Fruit fly (Drosophila melanogaster) whole organism, wandering third instar larva: ENCODE data around the gene Remo.

Experiments
- Abd-B ChIP-seq: fragments of >200 bp; optimal IDR thresholded peaks from 2 replicates; lab custom pipeline; 2017; ENCODE audit warnings: missing biosample characterization, missing genetic modification characterization
- CG32264 ChIP-seq: fragments of 200-800 bp; sonication (Bioruptor generic); optimal IDR thresholded peaks from 2 replicates; lab custom pipeline; 2016; ENCODE audit warnings: missing biosample characterization, missing genetic modification characterization
- CG9705 ChIP-seq: fragments of 200-800 bp; sonication (Bioruptor generic); optimal IDR thresholded peaks from 2 replicates; lab custom pipeline; 2018; ENCODE audit warnings: missing biosample characterization, mild to moderate bottlenecking, missing genetic modification characterization
- CrebA ChIP-seq: fragments of 200-800 bp; sonication (Bioruptor generic); optimal IDR thresholded peaks from 2 replicates; lab custom pipeline; 2016; ENCODE audit warnings: missing biosample characterization, mild to moderate bottlenecking, missing genetic modification characterization, borderline replicate concordance
- Dfd ChIP-seq: fragments of >200 bp; optimal IDR thresholded peaks from 2 replicates; lab custom pipeline; 2017; ENCODE audit warnings: missing biosample characterization, missing genetic modification characterization
- Dif ChIP-seq: fragments of 200-275, 200-300 bp; sonication (Bioruptor generic); optimal IDR thresholded peaks from 2 replicates; lab custom pipeline; 2018; ENCODE audit warnings: missing biosample characterization, missing genetic modification characterization; ENCODE audit not compliant: partially characterized antibody
- GATAd ChIP-seq: sonication (Bioruptor generic); optimal IDR thresholded peaks from 2 replicates; lab custom pipeline; 2016; ENCODE audit warnings: missing biosample characterization, missing genetic modification characterization
- HLH106 ChIP-seq: fragments of 200-800 bp; optimal IDR thresholded peaks from 3 replicates; lab custom pipeline; 2019; ENCODE audit warnings: missing biosample characterization, mild to moderate bottlenecking, missing genetic modification characterization, moderate library complexity
- Hnf4 ChIP-seq: fragments of 200-800 bp; sonication (Bioruptor generic); optimal IDR thresholded peaks from 2 replicates; lab custom pipeline; 2016; ENCODE audit warnings: missing biosample characterization, mild to moderate bottlenecking, missing genetic modification characterization
- Hr78 ChIP-seq: fragments of >200 bp; optimal IDR thresholded peaks from 2 replicates; lab custom pipeline; 2017; ENCODE audit warnings: missing biosample characterization, missing genetic modification characterization
- Hr83 ChIP-seq: fragments of 200-300 bp; sonication (Bioruptor generic); optimal IDR thresholded peaks from 2 replicates; lab custom pipeline; 2016; ENCODE audit warnings: missing biosample characterization, mild to moderate bottlenecking, missing genetic modification characterization, moderate library complexity; ENCODE audit not compliant: poor library complexity, severe bottlenecking
- Jra ChIP-seq: sonication (Bioruptor generic); optimal IDR thresholded peaks from 2 replicates; lab custom pipeline; 2016; ENCODE audit warnings: missing biosample characterization, missing genetic modification characterization
- Mio ChIP-seq: sonication (Bioruptor generic); optimal IDR thresholded peaks from 2 replicates; lab custom pipeline; 2016; ENCODE audit warnings: missing biosample characterization, missing genetic modification characterization
- Myc ChIP-seq: fragments of >200 bp; optimal IDR thresholded peaks from 2 replicates; lab custom pipeline; 2017
- N ChIP-seq: fragments of >200 bp; optimal IDR thresholded peaks from 2 replicates; lab custom pipeline; 2018; ENCODE audit warnings: missing biosample characterization, missing external identifiers, missing genetic modification characterization
- OdsH ChIP-seq: fragments of 200-800 bp; sonication (Bioruptor generic); optimal IDR thresholded peaks from 2 replicates; lab custom pipeline; 2016; ENCODE audit warnings: missing biosample characterization, mild to moderate bottlenecking, missing genetic modification characterization
- Rel ChIP-seq, 2 experiments: fragments of 200-800 bp; sonication (Bioruptor generic) in 1 of 2; optimal IDR thresholded peaks; 2 replicates in 1 of 2; 3 replicates in 1 of 2; lab custom pipeline; 2016 to 2019; ENCODE audit warnings: mild to moderate bottlenecking in 2 of 2, missing biosample characterization in 2 of 2, missing genetic modification characterization in 2 of 2, moderate library complexity in 1 of 2
- Sp1 ChIP-seq: fragments of 200-800 bp; sonication (Bioruptor generic); optimal IDR thresholded peaks from 3 replicates; lab custom pipeline; 2019; ENCODE audit warnings: missing biosample characterization, mild to moderate bottlenecking, missing genetic modification characterization, moderate library complexity
- Vsx2 ChIP-seq: fragments of 200-300, 225-300 bp; sonication (Bioruptor generic); optimal IDR thresholded peaks from 2 replicates; lab custom pipeline; 2018; ENCODE audit warnings: missing biosample characterization, missing genetic modification characterization; ENCODE audit not compliant: partially characterized antibody
- br ChIP-seq: fragments of 200-800 bp; sonication (Bioruptor generic); optimal IDR thresholded peaks from 2 replicates; lab custom pipeline; 2016; ENCODE audit warnings: missing biosample characterization, missing genetic modification characterization
- brk ChIP-seq: fragments of 200-800 bp; sonication (Bioruptor generic); optimal IDR thresholded peaks from 2 replicates; lab custom pipeline; 2016; ENCODE audit warnings: missing biosample characterization, mild to moderate bottlenecking, missing genetic modification characterization
- dl ChIP-seq, 2 experiments: fragments of 175-275, 200-275 bp in 1 of 2; fragments of 200-275 bp in 1 of 2; sonication (Bioruptor generic); optimal IDR thresholded peaks; lab custom pipeline; 2018; ENCODE audit warnings: mild to moderate bottlenecking in 2 of 2, missing biosample characterization in 2 of 2, missing genetic modification characterization in 2 of 2, moderate library complexity in 2 of 2; ENCODE audit not compliant: partially characterized antibody in 2 of 2, insufficient read depth in 1 of 2
- dmrt93B ChIP-seq: fragments of 200-800 bp; sonication (Bioruptor generic); optimal IDR thresholded peaks from 2 replicates; lab custom pipeline; 2018; ENCODE audit warnings: missing biosample characterization, mild to moderate bottlenecking, missing genetic modification characterization
- dsf ChIP-seq: sonication (Bioruptor generic); optimal IDR thresholded peaks from 2 replicates; lab custom pipeline; 2016; ENCODE audit warnings: missing biosample characterization, missing genetic modification characterization, borderline replicate concordance
- ey ChIP-seq: fragments of 200-800 bp; sonication (Bioruptor generic); optimal IDR thresholded peaks from 2 replicates; lab custom pipeline; 2016; ENCODE audit warnings: missing biosample characterization, missing genetic modification characterization
- foxo ChIP-seq, 2 experiments: fragments of 200-800 bp; sonication (Bioruptor generic); optimal IDR thresholded peaks; 2 replicates in 1 of 2; 3 replicates in 1 of 2; lab custom pipeline; 2016 to 2017; ENCODE audit warnings: missing biosample characterization in 2 of 2, missing genetic modification characterization in 2 of 2
- fru ChIP-seq: fragments of 200-800 bp; sonication (Bioruptor generic); optimal IDR thresholded peaks from 3 replicates; lab custom pipeline; 2016; ENCODE audit warnings: missing biosample characterization, mild to moderate bottlenecking, missing genetic modification characterization
- h ChIP-seq: fragments of 200-800 bp; sonication (Bioruptor generic); optimal IDR thresholded peaks from 3 replicates; lab custom pipeline; 2016; ENCODE audit warnings: missing biosample characterization, mild to moderate bottlenecking, missing genetic modification characterization
- jim ChIP-seq: fragments of 175-275, 200-325 bp; sonication (Bioruptor generic); optimal IDR thresholded peaks from 2 replicates; lab custom pipeline; 2016; ENCODE audit warnings: missing biosample characterization, mild to moderate bottlenecking, missing genetic modification characterization
- lola ChIP-seq: fragments of >200 bp; optimal IDR thresholded peaks from 2 replicates; lab custom pipeline; 2017; ENCODE audit warnings: missing biosample characterization, missing genetic modification characterization
- pan ChIP-seq: fragments of >200 bp; optimal IDR thresholded peaks from 2 replicates; lab custom pipeline; 2017
- psq ChIP-seq: fragments of 200-800 bp; sonication (Bioruptor generic); optimal IDR thresholded peaks from 3 replicates; lab custom pipeline; 2017; ENCODE audit warnings: missing biosample characterization, mild to moderate bottlenecking, missing genetic modification characterization, moderate library complexity
- rgr ChIP-seq: fragments of 200-800 bp; sonication (Bioruptor generic); optimal IDR thresholded peaks from 3 replicates; lab custom pipeline; 2016; ENCODE audit warnings: missing biosample characterization, mild to moderate bottlenecking, missing genetic modification characterization
- sage ChIP-seq: fragments of 200-800 bp; sonication (Bioruptor generic); optimal IDR thresholded peaks from 2 replicates; lab custom pipeline; 2016; ENCODE audit warnings: missing biosample characterization, mild to moderate bottlenecking, missing genetic modification characterization
- sv ChIP-seq: fragments of 200-800 bp; sonication (Bioruptor generic); optimal IDR thresholded peaks from 3 replicates; lab custom pipeline; 2016; ENCODE audit warnings: missing biosample characterization, missing genetic modification characterization
- tai ChIP-seq: sonication (Bioruptor generic); optimal IDR thresholded peaks from 2 replicates; lab custom pipeline; 2016; ENCODE audit warnings: missing biosample characterization, missing genetic modification characterization
- usp ChIP-seq: fragments of >200 bp; optimal IDR thresholded peaks from 2 replicates; lab custom pipeline; 2017; ENCODE audit warnings: missing biosample characterization, missing genetic modification characterization
- woc ChIP-seq: sonication (Bioruptor generic); optimal IDR thresholded peaks from 2 replicates; lab custom pipeline; 2016; ENCODE audit warnings: missing biosample characterization, mild to moderate bottlenecking, missing genetic modification characterization

Remo gene

dm6 chrX:13323114-13323513 lies 35.3 kb downstream of the Remo start:
- TF ChIP-seq Dif (GFP tag; lab: Kevin White, UChicago) (no peak), Mio (GFP tag; lab: Kevin White, UChicago) (no peak), Hr83 (GFP tag; lab: Kevin White, UChicago) (no peak), br (GFP tag; lab: Kevin White, UChicago) (peak; percentile 79), N (GFP tag; lab: Kevin White, UChicago) (no peak), fru (GFP tag; lab: Kevin White, UChicago) (peak; percentile 66), OdsH (GFP tag; lab: Kevin White, UChicago) (peak; percentile 67), Sp1 (GFP tag; lab: Kevin White, UChicago) (peak; percentile 46), Jra (GFP tag; lab: Kevin White, UChicago) (peak; percentile 22), dsf (GFP tag; lab: Kevin White, UChicago) (peak; percentile 24), sage (no peak), Hnf4 (GFP tag; lab: Kevin White, UChicago) (peak; percentile 61), rgr (GFP tag; lab: Kevin White, UChicago) (peak; percentile 72), CG32264 (GFP tag; lab: Kevin White, UChicago) (peak; percentile 2), Myc (no peak), usp (no peak), Abd-B (GFP tag; lab: Kevin White, UChicago) (no peak), psq (GFP tag; lab: Kevin White, UChicago) (peak; percentile 59), sv (GFP tag; lab: Kevin White, UChicago) (peak; percentile 13), CrebA (GFP tag; lab: Kevin White, UChicago) (no peak), GATAd (GFP tag; lab: Kevin White, UChicago) (no peak), jim (GFP tag; lab: Kevin White, UChicago) (no peak), tai (no peak), woc (GFP tag; lab: Kevin White, UChicago) (peak; percentile 32), dmrt93B (peak; percentile 49), Vsx2 (GFP tag; lab: Kevin White, UChicago) (no peak), Rel (GFP tag; optimal IDR thresholded peaks at IDR 0.05; lab: Kevin White, UChicago) (no peak), Rel (tag; optimal IDR thresholded peaks at IDR 0.05; lab: Kevin White, UChicago) (no peak), foxo (GFP tag; optimal IDR thresholded peaks at IDR 0.05; lab: Kevin White, UChicago) (peak in 1 of 2 experiments; percentile 37), dl (GFP tag; optimal IDR thresholded peaks at IDR 0.05; lab: Kevin White, UChicago; ENCODE audit: insufficient read depth in 1 of 2, partially characterized antibody in 2 of 2) (no peak), HLH106 (tag; lab: Kevin White, UChicago) (peak; percentile 65), h (peak; percentile 75), brk (GFP tag; lab: Kevin White, UChicago) (peak; percentile 15), lola (GFP tag; lab: Kevin White, UChicago) (no peak), Hr78 (no peak), ey (GFP tag; lab: Kevin White, UChicago) (peak; percentile 79), Dfd (GFP tag; lab: Kevin White, UChicago) (no peak), CG9705 (no peak), pan (lab: Kevin White, UChicago) (no peak)

DNA sequence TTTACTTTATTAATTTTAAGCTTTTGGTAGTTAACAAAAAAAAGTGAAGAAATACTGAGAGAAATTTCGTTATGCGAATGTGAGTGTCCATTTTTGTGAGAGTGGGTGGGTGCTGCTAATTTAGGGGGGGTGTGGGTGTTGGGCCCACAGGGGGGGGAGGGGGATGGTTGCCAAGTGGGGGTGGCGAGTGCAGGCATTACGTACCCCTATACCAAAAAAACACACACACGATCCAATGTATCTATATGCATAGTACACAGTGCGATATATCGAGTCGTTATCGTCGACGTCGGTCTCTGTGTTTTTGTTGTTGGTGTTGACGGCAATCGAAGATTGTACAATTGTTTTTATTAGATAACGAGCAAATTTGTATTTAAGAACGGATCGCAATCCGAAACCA lies 35.7 kb downstream of the Remo start:
- TF ChIP-seq sage (no peak), CG32264 (GFP tag; lab: Kevin White, UChicago) (no peak), Dif (GFP tag; lab: Kevin White, UChicago) (no peak)

DNA sequence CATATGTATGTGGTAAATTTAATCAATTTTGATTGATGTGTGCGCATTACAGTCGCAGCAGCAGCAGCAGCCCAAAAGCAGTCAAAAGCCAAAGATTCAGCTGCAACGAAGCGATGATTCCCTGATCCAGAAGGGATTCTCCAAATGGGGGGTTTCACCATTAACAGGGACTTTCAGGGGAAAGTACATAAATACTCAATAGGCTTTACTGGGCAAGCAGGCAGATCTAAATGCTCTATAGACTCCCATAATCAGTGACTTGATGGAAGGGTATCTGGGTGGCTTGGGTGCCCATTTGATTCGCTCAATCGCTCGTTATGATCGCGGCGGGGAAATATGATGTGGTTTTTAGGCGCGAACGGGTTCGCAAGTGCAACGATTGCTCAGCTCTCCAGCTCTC lies 37.5 kb downstream of the Remo start:
- TF ChIP-seq psq (GFP tag; lab: Kevin White, UChicago) = peak; percentile 4
- no peak for TF ChIP-seq pan (lab: Kevin White, UChicago)
- TF ChIP-seq Hr83 (GFP tag; lab: Kevin White, UChicago) = no peak
- TF ChIP-seq fru (GFP tag; lab: Kevin White, UChicago) = no peak
- no peak for TF ChIP-seq GATAd (GFP tag; lab: Kevin White, UChicago)
- TF ChIP-seq CG9705 = no peak
- no peak for TF ChIP-seq Rel (GFP tag; optimal IDR thresholded peaks at IDR 0.05; lab: Kevin White, UChicago)
- TF ChIP-seq Rel (tag; optimal IDR thresholded peaks at IDR 0.05; lab: Kevin White, UChicago) = peak; percentile 17
- no peak for TF ChIP-seq sv (GFP tag; lab: Kevin White, UChicago)
- TF ChIP-seq Abd-B (GFP tag; lab: Kevin White, UChicago) = no peak
- TF ChIP-seq Dif (GFP tag; lab: Kevin White, UChicago) = no peak
- no peak for TF ChIP-seq Vsx2 (GFP tag; lab: Kevin White, UChicago)
- no peak for TF ChIP-seq Hnf4 (GFP tag; lab: Kevin White, UChicago)
- no peak for TF ChIP-seq Mio (GFP tag; lab: Kevin White, UChicago)
- peak; percentile 18 for TF ChIP-seq dmrt93B
- no peak for TF ChIP-seq usp
- no peak for TF ChIP-seq OdsH (GFP tag; lab: Kevin White, UChicago)
- no peak for TF ChIP-seq N (GFP tag; lab: Kevin White, UChicago)
- TF ChIP-seq Myc = no peak
- peak; percentile 29 for TF ChIP-seq HLH106 (tag; lab: Kevin White, UChicago)
- peak; percentile 20 for TF ChIP-seq ey (GFP tag; lab: Kevin White, UChicago)
- no peak for TF ChIP-seq jim (GFP tag; lab: Kevin White, UChicago)
- TF ChIP-seq Jra (GFP tag; lab: Kevin White, UChicago) = no peak
- TF ChIP-seq lola (GFP tag; lab: Kevin White, UChicago) = no peak
- TF ChIP-seq br (GFP tag; lab: Kevin White, UChicago) = peak; percentile 20
- TF ChIP-seq foxo (GFP tag; optimal IDR thresholded peaks at IDR 0.05; lab: Kevin White, UChicago) = no peak
- TF ChIP-seq dsf (GFP tag; lab: Kevin White, UChicago) = no peak
- no peak for TF ChIP-seq Dfd (GFP tag; lab: Kevin White, UChicago)
- TF ChIP-seq h = peak; percentile 24
- TF ChIP-seq Sp1 (GFP tag; lab: Kevin White, UChicago) = peak; percentile 7
- TF ChIP-seq CrebA (GFP tag; lab: Kevin White, UChicago) = no peak
- no peak for TF ChIP-seq Hr78
- no peak for TF ChIP-seq woc (GFP tag; lab: Kevin White, UChicago)
- peak; percentile 34 for TF ChIP-seq rgr (GFP tag; lab: Kevin White, UChicago)
- no peak for TF ChIP-seq brk (GFP tag; lab: Kevin White, UChicago)
- no peak for TF ChIP-seq tai
- no peak for TF ChIP-seq CG32264 (GFP tag; lab: Kevin White, UChicago)
- TF ChIP-seq dl (GFP tag; optimal IDR thresholded peaks at IDR 0.05; lab: Kevin White, UChicago; ENCODE audit: insufficient read depth in 1 of 2, partially characterized antibody in 2 of 2) = no peak
